Fruit fly (Drosophila melanogaster) whole organism, prepupa: Measurements from ENCODE around the gene CG2767.

Experiments used
- Blimp-1 ChIP-seq: fragments of 200-800 bp; sonication (Bioruptor generic); optimal IDR thresholded peaks from 3 replicates; lab custom pipeline; 2017; ENCODE audit warnings: missing biosample characterization, missing genetic modification characterization, mild to moderate bottlenecking, moderate library complexity, missing genetic modification reagents
- CG16779 ChIP-seq: fragments of 200-800 bp; sonication (Bioruptor generic); optimal IDR thresholded peaks from 3 replicates; lab custom pipeline; 2017; ENCODE audit warnings: missing biosample characterization, mild to moderate bottlenecking, missing genetic modification characterization
- CG34406 ChIP-seq: fragments of 200-800 bp; sonication (Bioruptor generic); optimal IDR thresholded peaks from 3 replicates; lab custom pipeline; 2016; ENCODE audit warnings: missing biosample characterization, missing genetic modification characterization
- CG6854 ChIP-seq: fragments of 200-800 bp; sonication (Bioruptor generic); optimal IDR thresholded peaks from 2 replicates; lab custom pipeline; 2017; ENCODE audit warnings: missing biosample characterization, mild to moderate bottlenecking, missing genetic modification characterization
- CG8119 ChIP-seq: fragments of 200-800 bp; sonication (Bioruptor generic); IDR thresholded peaks from 3 replicates; pipeline ENCODE4 v1.3.6; 2022; ENCODE audit warnings: missing biosample characterization, missing genetic modification characterization
- Gug ChIP-seq: fragments of 200-800 bp; sonication (Bioruptor generic); IDR thresholded peaks from 2 replicates; pipeline ENCODE4 v1.3.6; 2022; ENCODE audit warnings: missing biosample characterization, missing genetic modification characterization
- Hr39 ChIP-seq: fragments of 200-800 bp; sonication (Bioruptor generic); optimal IDR thresholded peaks from 2 replicates; lab custom pipeline; 2016; ENCODE audit warnings: missing biosample characterization, missing genetic modification characterization
- Lpt ChIP-seq: fragments of 200-800 bp; sonication (Bioruptor generic); optimal IDR thresholded peaks from 3 replicates; lab custom pipeline; 2016; ENCODE audit warnings: missing biosample characterization, missing genetic modification characterization
- Sox102F ChIP-seq: fragments of 200-800 bp; sonication (Bioruptor generic); optimal IDR thresholded peaks from 2 replicates; lab custom pipeline; 2016; ENCODE audit warnings: missing biosample characterization, mild to moderate bottlenecking, missing genetic modification characterization
- cyc ChIP-seq: fragments of 200-800 bp; sonication (Bioruptor generic); optimal IDR thresholded peaks from 3 replicates; lab custom pipeline; 2016; ENCODE audit warnings: missing biosample characterization, missing genetic modification characterization
- lz ChIP-seq: fragments of 200-800 bp; sonication (Bioruptor generic); optimal IDR thresholded peaks from 3 replicates; lab custom pipeline; 2016; ENCODE audit warnings: missing biosample characterization, missing genetic modification characterization
- salr ChIP-seq, 2 experiments: fragments of 200-800 bp; sonication (Bioruptor generic); optimal IDR thresholded peaks; 3 replicates each; lab custom pipeline; 2016 to 2018; ENCODE audit warnings: missing biosample characterization in 2 of 2, missing genetic modification characterization in 2 of 2, mild to moderate bottlenecking in 1 of 2

dm6 chr3R:7966544-7967264 lies 41.2 kb downstream of the CG2767 start:
- TF ChIP-seq lz (GFP tag; lab: Kevin White, UChicago), result no peak
- TF ChIP-seq Hr39 (GFP tag; lab: Kevin White, UChicago), result no peak
- TF ChIP-seq CG8119, result no peak; the same call in 1 of the 3 replicates
- TF ChIP-seq CG6854 (GFP tag; lab: Kevin White, UChicago), result no peak
- no peak for TF ChIP-seq cyc (GFP tag; lab: Kevin White, UChicago)
- TF ChIP-seq CG16779, result no peak
- TF ChIP-seq salr (GFP tag; optimal IDR thresholded peaks at IDR 0.05; lab: Kevin White, UChicago), result no peak
- no peak for TF ChIP-seq Sox102F
- no peak for TF ChIP-seq CG34406 (GFP tag; lab: Kevin White, UChicago)
- TF ChIP-seq Lpt, result peak; percentile 16
- peak; percentile 85 for TF ChIP-seq Blimp-1 (GFP tag; lab: Kevin White, UChicago)
- TF ChIP-seq Gug (GFP tag; lab: Robert Waterston, UW), result no peak; the same call in 1 of the 2 replicates
